Worm (Caenorhabditis elegans): Measurements from ENCODE around the gene F25B4.8.
"Not testable (repeated sequence)": the region's sequence is repeated elsewhere in the genome, so short reads cannot be mapped to it uniquely, and the experiment has no call there.

F25B4.8 gene

ce11 chrV:5666036-5666729 is 25.3 kb downstream of the F25B4.8 start, which contains the start of gene C14C11.7:
C14C11.7 (minus strand) TSS chrV:5666086.
- TF ChIP-seq ceh-36 (tag; optimal IDR thresholded peaks at IDR 0.05), result no peak

ce11 chrV:5663317-5663716 is 28.2 kb downstream of the F25B4.8 start, which contains the start of gene C14C11.1:
C14C11.1 (plus strand) TSS chrV:5663617.
- not testable (repeated sequence) for TF ChIP-seq ceh-13 (GFP tag; optimal IDR thresholded peaks at IDR 0.05); hnd-1 (tag; optimal IDR thresholded peaks at IDR 0.05); F13C5.2 (tag; optimal IDR thresholded peaks at IDR 0.05)

- no peak for TF ChIP-seq tbx-37 (GFP tag; conservative IDR thresholded peaks at IDR 0.05)
- no peak for TF ChIP-seq B0310.2 (tag; optimal IDR thresholded peaks at IDR 0.05)
- TF ChIP-seq hnd-1 (tag; optimal IDR thresholded peaks at IDR 0.05), result no peak
- TF ChIP-seq ceh-36 (tag; optimal IDR thresholded peaks at IDR 0.05), result no peak
- no peak for TF ChIP-seq hmg-4 (GFP tag; optimal IDR thresholded peaks at IDR 0.05)
- TF ChIP-seq aly-1 (tag; optimal IDR thresholded peaks at IDR 0.05), result no peak
- no peak for TF ChIP-seq tbx-11 (GFP tag; IDR thresholded peaks at IDR 0.05)
- no peak for TF ChIP-seq hmbx-1 (tag; optimal IDR thresholded peaks at IDR 0.05)
- no peak for TF ChIP-seq sea-1 (GFP tag; conservative IDR thresholded peaks at IDR 0.05)
- no peak for TF ChIP-seq ceh-13 (GFP tag; optimal IDR thresholded peaks at IDR 0.05)
- TF ChIP-seq tra-4 (tag; optimal IDR thresholded peaks at IDR 0.05), result no peak
- no peak for TF ChIP-seq scrt-1 (GFP tag; IDR thresholded peaks at IDR 0.05)
- no peak for TF ChIP-seq flt-1 (GFP tag; IDR thresholded peaks at IDR 0.05)
- no peak for TF ChIP-seq pes-1 (GFP tag; IDR thresholded peaks at IDR 0.05)
- no peak for TF ChIP-seq F13C5.2 (tag; optimal IDR thresholded peaks at IDR 0.05)
Observed at ce11 chrV:5660604-5661209, 30.8 kb downstream of the F25B4.8 start, which contains the start of the genes mut-14 and C14C11.2. mut-14 (minus strand) TSS chrV:5660704. C14C11.2 (plus strand) TSS chrV:5661159.

ce11 chrV:5653990-5654499 is 37.5 kb downstream of the F25B4.8 start, which contains the start of gene hex-2:
hex-2 (plus strand) TSS chrV:5654449.
- TF ChIP-seq hmbx-1 (tag; optimal IDR thresholded peaks at IDR 0.05), result no peak
- no peak for TF ChIP-seq ceh-13 (GFP tag; optimal IDR thresholded peaks at IDR 0.05)
- no peak for TF ChIP-seq ets-7 (tag; optimal IDR thresholded peaks at IDR 0.05)
- TF ChIP-seq tra-4 (tag; optimal IDR thresholded peaks at IDR 0.05), result no peak
- TF ChIP-seq tbx-11 (GFP tag; IDR thresholded peaks at IDR 0.05), result no peak

ce11 chrV:5651905-5652304 is 39.6 kb downstream of the F25B4.8 start:
- TF ChIP-seq sea-1 (GFP tag; conservative IDR thresholded peaks at IDR 0.05) (no peak), ets-7 (tag; optimal IDR thresholded peaks at IDR 0.05) (no peak), ceh-13 (GFP tag; optimal IDR thresholded peaks at IDR 0.05) (no peak), ceh-36 (tag; optimal IDR thresholded peaks at IDR 0.05) (no peak), hnd-1 (tag; optimal IDR thresholded peaks at IDR 0.05) (no peak), ama-1 (optimal IDR thresholded peaks at IDR 0.05) (no peak), F13C5.2 (tag; optimal IDR thresholded peaks at IDR 0.05) (no peak), hmbx-1 (tag; optimal IDR thresholded peaks at IDR 0.05) (no peak), flt-1 (GFP tag; IDR thresholded peaks at IDR 0.05) (no peak)

- no peak for TF ChIP-seq sea-1 (GFP tag; conservative IDR thresholded peaks at IDR 0.05)
- TF ChIP-seq scrt-1 (GFP tag; IDR thresholded peaks at IDR 0.05), result no peak
- TF ChIP-seq pes-1 (GFP tag; IDR thresholded peaks at IDR 0.05), result no peak
- no peak for TF ChIP-seq ceh-36 (tag; optimal IDR thresholded peaks at IDR 0.05)
- no peak for TF ChIP-seq F13C5.2 (tag; optimal IDR thresholded peaks at IDR 0.05)
- TF ChIP-seq hmbx-1 (tag; optimal IDR thresholded peaks at IDR 0.05), result no peak
- no peak for TF ChIP-seq ama-1 (optimal IDR thresholded peaks at IDR 0.05)
Observed at ce11 chrV:5647359-5647758, 44.2 kb downstream of the F25B4.8 start, which contains the start of gene C14C11.4. C14C11.4 (plus strand) TSS chrV:5647610.

ce11 chrV:5644171-5644570 is 47.3 kb downstream of the F25B4.8 start, which contains the start of gene srx-117:
srx-117 (plus strand) TSS chrV:5644471.
- TF ChIP-seq hmbx-1 (tag; optimal IDR thresholded peaks at IDR 0.05) (no peak), tra-4 (tag; optimal IDR thresholded peaks at IDR 0.05) (no peak), aly-1 (tag; optimal IDR thresholded peaks at IDR 0.05) (no peak), hmg-4 (GFP tag; optimal IDR thresholded peaks at IDR 0.05) (no peak), ceh-36 (tag; optimal IDR thresholded peaks at IDR 0.05) (no peak), tbx-11 (GFP tag; IDR thresholded peaks at IDR 0.05) (no peak), ama-1 (optimal IDR thresholded peaks at IDR 0.05) (no peak), scrt-1 (GFP tag; IDR thresholded peaks at IDR 0.05) (no peak), B0310.2 (tag; optimal IDR thresholded peaks at IDR 0.05) (no peak), pes-1 (GFP tag; IDR thresholded peaks at IDR 0.05) (no peak), sea-1 (GFP tag; conservative IDR thresholded peaks at IDR 0.05) (no peak), ets-7 (tag; optimal IDR thresholded peaks at IDR 0.05) (no peak), flt-1 (GFP tag; IDR thresholded peaks at IDR 0.05) (no peak), F13C5.2 (tag; optimal IDR thresholded peaks at IDR 0.05) (no peak)

All from whole organism, early embryonic.